Worm (Caenorhabditis elegans) whole organism, mixed stage, embryonic: ENCODE data around the gene nhr-109.

ENCODE experiments used
- elt-3 ChIP-seq: fragments of 150-350 bp; optimal IDR thresholded peaks from 2 replicates; lab custom pipeline; 2014; ENCODE audit warnings: missing biosample characterization, missing genetic modification characterization
- flh-1 ChIP-seq: fragments of 200-800 bp; sonication (Bioruptor generic); optimal IDR thresholded peaks from 2 replicates; lab custom pipeline; 2018; ENCODE audit warnings: mild to moderate bottlenecking, missing genetic modification characterization, moderate library complexity, missing compliant biosample characterization
- hlh-1 ChIP-seq: fragments of 150-350 bp; optimal IDR thresholded peaks from 2 replicates; lab custom pipeline; 2014; ENCODE audit warnings: missing biosample characterization, missing genetic modification reagents, missing genetic modification characterization
- nhr-237 ChIP-seq: fragments of 150-350 bp; optimal IDR thresholded peaks from 2 replicates; lab custom pipeline; 2014; ENCODE audit warnings: missing biosample characterization, missing genetic modification characterization
- nhr-28 ChIP-seq: fragments of 150-350 bp; optimal IDR thresholded peaks from 2 replicates; lab custom pipeline; 2014; ENCODE audit warnings: missing biosample characterization, missing genetic modification characterization
- nhr-76 ChIP-seq: sonication (generic microtip); optimal IDR thresholded peaks from 2 replicates; lab custom pipeline; 2017; ENCODE audit warnings: missing biosample characterization, missing genetic modification characterization
- snpc-4 ChIP-seq: fragments of 150-350 bp; optimal IDR thresholded peaks from 2 replicates; lab custom pipeline; 2014; ENCODE audit warnings: missing biosample characterization, missing genetic modification characterization
- ztf-11 ChIP-seq: fragments of 150-350 bp; optimal IDR thresholded peaks from 2 replicates; lab custom pipeline; 2014; ENCODE audit warnings: missing biosample characterization, missing genetic modification characterization

ce11 chrII:4409650-4410049 is 23.5 kb upstream of the nhr-109 start:
- TF ChIP-seq nhr-28 (tag; lab: Kevin White, UChicago) = no peak
- TF ChIP-seq elt-3 (tag; lab: Kevin White, UChicago) = no peak
- no peak for TF ChIP-seq snpc-4 (tag; lab: Kevin White, UChicago)
- TF ChIP-seq ztf-11 = no peak
- TF ChIP-seq hlh-1 (tag; lab: Kevin White, UChicago) = no peak
- no peak for TF ChIP-seq flh-1 (GFP tag; lab: Kevin White, UChicago)
- TF ChIP-seq nhr-76 (tag; lab: Kevin White, UChicago) = no peak
- no peak for TF ChIP-seq nhr-237 (tag; lab: Kevin White, UChicago)
